Fruit fly (Drosophila melanogaster) whole organism, embryonic: ENCODE measurements around the gene Tbca.
A peak's percentile ranks its signal among the peaks of the same experiment; 100 is the strongest.

ENCODE experiments used
- Adf1 ChIP-seq: fragments of 200-800 bp; sonication (Bioruptor generic); IDR thresholded peaks from 2 replicates; pipeline ENCODE4 v1.3.6; 2022; ENCODE audit warnings: missing biosample characterization, missing genetic modification characterization
- Atf-2 ChIP-seq: fragments of 200-800 bp; sonication (Bioruptor generic); optimal IDR thresholded peaks from 2 replicates; lab custom pipeline; 2016; ENCODE audit warnings: missing biosample characterization, missing genetic modification characterization
- BtbVII ChIP-seq: fragments of 200-800 bp; sonication (Bioruptor generic); optimal IDR thresholded peaks from 3 replicates; lab custom pipeline; 2017; ENCODE audit warnings: missing biosample characterization, mild to moderate bottlenecking, missing genetic modification characterization
- CG11723 ChIP-seq: fragments of 200-800 bp; sonication (Bioruptor generic); optimal IDR thresholded peaks from 2 replicates; lab custom pipeline; 2017; ENCODE audit warnings: missing biosample characterization, mild to moderate bottlenecking, missing genetic modification characterization
- CG12219 ChIP-seq: fragments of 200-800 bp; sonication (Bioruptor generic); optimal IDR thresholded peaks from 3 replicates; lab custom pipeline; 2018; ENCODE audit warnings: missing biosample characterization, mild to moderate bottlenecking, missing genetic modification characterization
- CG12769 ChIP-seq: fragments of 200-800 bp; sonication (Bioruptor generic); optimal IDR thresholded peaks from 2 replicates; lab custom pipeline; 2019; ENCODE audit warnings: missing biosample characterization, mild to moderate bottlenecking, missing genetic modification characterization, moderate library complexity
- CG16815 ChIP-seq: fragments of 200-800 bp; sonication (Bioruptor generic); optimal IDR thresholded peaks from 3 replicates; lab custom pipeline; 2017; ENCODE audit warnings: missing biosample characterization, mild to moderate bottlenecking, missing genetic modification characterization
- CG2875 ChIP-seq: fragments of 200-800 bp; sonication (Bioruptor generic); optimal IDR thresholded peaks from 2 replicates; lab custom pipeline; 2017; ENCODE audit warnings: missing biosample characterization, mild to moderate bottlenecking, missing genetic modification characterization, missing genetic modification reagents
- CG30431 ChIP-seq: fragments of 200-800 bp; sonication (Bioruptor generic); optimal IDR thresholded peaks from 2 replicates; lab custom pipeline; 2017; ENCODE audit warnings: missing biosample characterization, missing genetic modification characterization
- CG3163 ChIP-seq: fragments of 200-800 bp; sonication (Bioruptor generic); optimal IDR thresholded peaks from 3 replicates; lab custom pipeline; 2016; ENCODE audit warnings: missing biosample characterization, missing genetic modification characterization
- CG4360 ChIP-seq: fragments of 200-800 bp; sonication (Bioruptor generic); IDR thresholded peaks from 2 replicates; pipeline ENCODE4 v1.3.6; 2022; ENCODE audit warnings: missing biosample characterization, missing genetic modification characterization
- CG4617 ChIP-seq: fragments of 200-800 bp; sonication (Bioruptor generic); optimal IDR thresholded peaks from 3 replicates; lab custom pipeline; 2016; ENCODE audit warnings: missing biosample characterization, missing genetic modification characterization, borderline replicate concordance
- CG5180 ChIP-seq: fragments of 200-800 bp; sonication (Bioruptor generic); optimal IDR thresholded peaks from 3 replicates; lab custom pipeline; 2017; ENCODE audit warnings: missing biosample characterization, missing genetic modification characterization, mild to moderate bottlenecking, moderate library complexity, missing genetic modification reagents
- CG6272 ChIP-seq: fragments of 200-800 bp; sonication (Bioruptor generic); IDR thresholded peaks from 2 replicates; pipeline ENCODE4 v1.3.6; 2022; ENCODE audit warnings: missing biosample characterization, missing genetic modification characterization
- CG7372 ChIP-seq: fragments of 200-800 bp; sonication (Bioruptor generic); IDR thresholded peaks from 2 replicates; pipeline ENCODE4 v1.3.6; 2022; ENCODE audit warnings: missing biosample characterization, missing genetic modification characterization
- CG7786 ChIP-seq: fragments of 200-800 bp; sonication (Bioruptor generic); optimal IDR thresholded peaks from 2 replicates; lab custom pipeline; 2016; ENCODE audit warnings: missing biosample characterization, missing genetic modification characterization
- CG7963 ChIP-seq: fragments of 200-800 bp; sonication (Bioruptor generic); IDR thresholded peaks from 3 replicates; pipeline ENCODE4 v1.3.6; 2022; ENCODE audit warnings: missing biosample characterization, missing genetic modification characterization; ENCODE audit not compliant: partially characterized antibody
- Eip74EF ChIP-seq, 2 experiments: fragments of 200-800 bp in 1 of 2; fragments of >200 bp in 1 of 2; sonication (Bioruptor generic) in 1 of 2; optimal IDR thresholded peaks; 2 replicates each; lab custom pipeline; 2017 to 2019; ENCODE audit warnings: missing biosample characterization in 2 of 2, missing genetic modification characterization in 2 of 2, mild to moderate bottlenecking in 1 of 2, moderate library complexity in 1 of 2
- Ets65A ChIP-seq: fragments of 200-800 bp; sonication (Bioruptor generic); peaks from one replicate; lab custom pipeline; 2016; ENCODE audit warnings: missing biosample characterization, missing genetic modification characterization
- Hand ChIP-seq: fragments of 200-800 bp; sonication (Bioruptor generic); optimal IDR thresholded peaks from 2 replicates; lab custom pipeline; 2017; ENCODE audit warnings: mild to moderate bottlenecking, missing biosample characterization, missing genetic modification reagents, missing genetic modification characterization
- Hr39 ChIP-seq: fragments of >200 bp; optimal IDR thresholded peaks from 2 replicates; lab custom pipeline; 2017
- Hr78 ChIP-seq, 2 experiments: fragments of 200-800 bp in 1 of 2; fragments of >200 bp in 1 of 2; sonication (Bioruptor generic) in 1 of 2; optimal IDR thresholded peaks; 2 replicates each; lab custom pipeline; 2017 to 2019; ENCODE audit warnings: missing biosample characterization in 2 of 2, missing genetic modification characterization in 2 of 2, mild to moderate bottlenecking in 1 of 2, moderate library complexity in 1 of 2
- Max ChIP-seq: fragments of 200-800 bp; sonication (Bioruptor generic); optimal IDR thresholded peaks from 2 replicates; lab custom pipeline; 2016; ENCODE audit warnings: missing biosample characterization, mild to moderate bottlenecking, missing genetic modification characterization
- Meics ChIP-seq: fragments of 200-800 bp; sonication (Bioruptor generic); optimal IDR thresholded peaks from 2 replicates; lab custom pipeline; 2017; ENCODE audit warnings: missing biosample characterization, mild to moderate bottlenecking, missing genetic modification characterization
- Rfx ChIP-seq: fragments of 200-800 bp; sonication (Bioruptor generic); IDR thresholded peaks from 2 replicates; pipeline ENCODE4 v1.3.6; 2022; ENCODE audit warnings: missing biosample characterization, missing genetic modification characterization
- Sox102F ChIP-seq: fragments of 200-800 bp; sonication (Bioruptor generic); optimal IDR thresholded peaks from 2 replicates; lab custom pipeline; 2018; ENCODE audit warnings: missing biosample characterization, mild to moderate bottlenecking, missing genetic modification characterization, moderate library complexity
- Xbp1 ChIP-seq: fragments of 200-800 bp; sonication (Bioruptor generic); optimal IDR thresholded peaks from 3 replicates; lab custom pipeline; 2016; ENCODE audit warnings: missing biosample characterization, mild to moderate bottlenecking, missing genetic modification characterization
- amos ChIP-seq: fragments of 200-800 bp; sonication (Bioruptor generic); IDR thresholded peaks from 2 replicates; pipeline ENCODE4 v1.3.6; 2022; ENCODE audit warnings: missing biosample characterization, missing genetic modification characterization; ENCODE audit not compliant: partially characterized antibody
- ara ChIP-seq: fragments of 200-800 bp; sonication (Bioruptor generic); IDR thresholded peaks from 2 replicates; pipeline ENCODE4 v1.3.6; 2022; ENCODE audit warnings: missing biosample characterization, missing genetic modification characterization
- bcd ChIP-seq: fragments of 200-800 bp; sonication (Bioruptor generic); optimal IDR thresholded peaks from 2 replicates; lab custom pipeline; 2017; ENCODE audit warnings: missing biosample characterization, mild to moderate bottlenecking, missing genetic modification characterization
- bigmax ChIP-seq: fragments of 200-800 bp; sonication (Bioruptor generic); optimal IDR thresholded peaks from 2 replicates; lab custom pipeline; 2018; ENCODE audit warnings: missing biosample characterization, mild to moderate bottlenecking, missing genetic modification characterization
- chinmo ChIP-seq: fragments of 200-800 bp; sonication (Bioruptor generic); IDR thresholded peaks from 4 replicates; pipeline ENCODE4 v1.3.6; 2022; ENCODE audit warnings: missing biosample characterization, missing genetic modification characterization; ENCODE audit not compliant: partially characterized antibody
- dan ChIP-seq: fragments of 200-800 bp; sonication (Bioruptor generic); IDR thresholded peaks from 2 replicates; pipeline ENCODE4 v1.3.6; 2022; ENCODE audit warnings: missing biosample characterization, missing genetic modification characterization
- dmrt99B ChIP-seq: fragments of 200-800 bp; sonication (Bioruptor generic); optimal IDR thresholded peaks from 2 replicates; lab custom pipeline; 2018; ENCODE audit warnings: missing biosample characterization, mild to moderate bottlenecking, missing genetic modification characterization, moderate library complexity
- esg ChIP-seq: fragments of 200-800 bp; sonication (Bioruptor generic); conservative IDR thresholded peaks from 2 replicates; pipeline ENCODE4 v1.3.6; 2022; ENCODE audit warnings: missing biosample characterization, missing genetic modification characterization
- fd96Cb ChIP-seq: fragments of 200-800 bp; sonication (Bioruptor generic); optimal IDR thresholded peaks from 2 replicates; lab custom pipeline; 2018; ENCODE audit warnings: missing biosample characterization, mild to moderate bottlenecking, missing genetic modification characterization, moderate library complexity
- grn ChIP-seq: fragments of 200-800 bp; sonication (Bioruptor generic); optimal IDR thresholded peaks from 3 replicates; lab custom pipeline; 2017; ENCODE audit warnings: missing biosample characterization, missing genetic modification characterization
- ind ChIP-seq: fragments of 200-800 bp; sonication (Bioruptor generic); optimal IDR thresholded peaks from 3 replicates; lab custom pipeline; 2016; ENCODE audit warnings: missing biosample characterization, missing genetic modification characterization
- nom ChIP-seq: fragments of 200-800 bp; sonication (Bioruptor generic); optimal IDR thresholded peaks from 2 replicates; lab custom pipeline; 2017; ENCODE audit warnings: missing biosample characterization, missing genetic modification characterization, mild to moderate bottlenecking, moderate library complexity, missing genetic modification reagents
- p53 ChIP-seq: fragments of 200-800 bp; sonication (Bioruptor generic); optimal IDR thresholded peaks from 2 replicates; lab custom pipeline; 2016; ENCODE audit warnings: missing biosample characterization, missing genetic modification characterization
- pnt ChIP-seq: fragments of 200-800 bp; sonication (Bioruptor generic); optimal IDR thresholded peaks from 3 replicates; lab custom pipeline; 2016; ENCODE audit warnings: missing biosample characterization, missing genetic modification characterization
- pros ChIP-seq: fragments of 200-800 bp; sonication (Bioruptor generic); optimal IDR thresholded peaks from 3 replicates; lab custom pipeline; 2019; ENCODE audit warnings: missing biosample characterization, mild to moderate bottlenecking, missing genetic modification characterization, moderate library complexity
- sd ChIP-seq: fragments of 200-800 bp; sonication (Bioruptor generic); optimal IDR thresholded peaks from 3 replicates; lab custom pipeline; 2018; ENCODE audit warnings: missing biosample characterization, mild to moderate bottlenecking, missing genetic modification characterization, moderate library complexity
- seq ChIP-seq: fragments of 200-800 bp; sonication (Bioruptor generic); IDR thresholded peaks from 2 replicates; pipeline ENCODE4 v1.3.6; 2022; ENCODE audit warnings: missing biosample characterization, missing genetic modification characterization
- sqz ChIP-seq: fragments of 200-800 bp; sonication (Bioruptor generic); optimal IDR thresholded peaks from 3 replicates; lab custom pipeline; 2018; ENCODE audit warnings: missing biosample characterization, mild to moderate bottlenecking, missing genetic modification characterization
- usp ChIP-seq: fragments of >200 bp; optimal IDR thresholded peaks from 2 replicates; lab custom pipeline; 2017; ENCODE audit warnings: missing biosample characterization, missing genetic modification characterization
- vvl ChIP-seq: fragments of 200-800 bp; sonication (Bioruptor generic); IDR thresholded peaks from 2 replicates; pipeline ENCODE4 v1.3.6; 2022; ENCODE audit warnings: missing biosample characterization, missing genetic modification characterization
- zen2 ChIP-seq: fragments of 200-800 bp; sonication (Bioruptor generic); IDR thresholded peaks from 3 replicates; pipeline ENCODE4 v1.3.6; 2022; ENCODE audit warnings: missing biosample characterization, missing genetic modification characterization; ENCODE audit not compliant: partially characterized antibody

Tbca gene

dm6 chr3R:31717299-31718167 is 25.8 kb upstream of the Tbca start (continued):
- TF ChIP-seq pnt (GFP tag; lab: Kevin White, UChicago) = peak; percentile 39
- TF ChIP-seq Max (GFP tag; lab: Kevin White, UChicago) = peak; percentile 36
- TF ChIP-seq CG16815 (GFP tag; lab: Kevin White, UChicago) = peak; percentile 26
- no peak for TF ChIP-seq sqz
- peak; percentile 58 for TF ChIP-seq fd96Cb (tag; lab: Kevin White, UChicago)
- peak; percentile 50 for TF ChIP-seq CG12219 (GFP tag; lab: Kevin White, UChicago)
- peak; percentile 73 for TF ChIP-seq Meics (GFP tag; lab: Kevin White, UChicago)
- TF ChIP-seq sd (tag; lab: Kevin White, UChicago) = peak; percentile 30
- peak; percentile 54 for TF ChIP-seq BtbVII (GFP tag; lab: Kevin White, UChicago)
- TF ChIP-seq CG5180 (GFP tag; lab: Kevin White, UChicago) = peak; percentile 23
- TF ChIP-seq nom (GFP tag; lab: Kevin White, UChicago) = peak; percentile 49
- TF ChIP-seq vvl (GFP tag; lab: Robert Waterston, UW) = peak; percentile 38
- TF ChIP-seq ara (GFP tag; lab: Robert Waterston, UW) = peak; percentile 29; the same call in 1 of the 2 replicates
- TF ChIP-seq pros = no peak
- peak; percentile 60 for TF ChIP-seq CG30431
- TF ChIP-seq Rfx = peak; percentile 64
- peak; percentile 89 for TF ChIP-seq Ets65A (GFP tag; lab: Kevin White, UChicago)
- TF ChIP-seq Hand (GFP tag; lab: Kevin White, UChicago) = peak; percentile 37
- TF ChIP-seq CG7372 (GFP tag; lab: Robert Waterston, UW) = no peak; the same call in 1 of the 2 replicates
- TF ChIP-seq dan (GFP tag; lab: Robert Waterston, UW) = no peak
- peak; percentile 79 for TF ChIP-seq Adf1 (GFP tag; lab: Robert Waterston, UW)
- no peak for TF ChIP-seq p53
- TF ChIP-seq CG2875 (GFP tag; lab: Kevin White, UChicago) = peak; percentile 36
- peak; percentile 60 for TF ChIP-seq esg (GFP tag; lab: Robert Waterston, UW)
- TF ChIP-seq ind (GFP tag; lab: Kevin White, UChicago) = peak; percentile 53
- no peak for TF ChIP-seq Hr78 (GFP tag; optimal IDR thresholded peaks at IDR 0.05; lab: Kevin White, UChicago)
- TF ChIP-seq zen2 (GFP tag; lab: Robert Waterston, UW) = no peak
- TF ChIP-seq bcd (GFP tag; lab: Kevin White, UChicago) = peak; percentile 73
- TF ChIP-seq CG3163 (GFP tag; lab: Kevin White, UChicago) = no peak
- TF ChIP-seq CG6272 (GFP tag; lab: Robert Waterston, UW) = no peak
- TF ChIP-seq chinmo (GFP tag; lab: Robert Waterston, UW) = 0 out of 4 replicates have a peak, but pooled peaks have one; percentile 40
- TF ChIP-seq seq = peak; percentile 66
- no peak for TF ChIP-seq grn
- peak; percentile 62 for TF ChIP-seq CG12769 (tag; lab: Kevin White, UChicago)
- no peak for TF ChIP-seq CG7963 (GFP tag; lab: Robert Waterston, UW)
- no peak for TF ChIP-seq bigmax
- TF ChIP-seq CG4617 (GFP tag; lab: Kevin White, UChicago) = no peak
- TF ChIP-seq Hr39 (lab: Kevin White, UChicago) = no peak
- peak in 1 of 2 experiments; percentile 38 for TF ChIP-seq Eip74EF (GFP tag; optimal IDR thresholded peaks at IDR 0.05; lab: Kevin White, UChicago)
- no peak for TF ChIP-seq CG4360 (GFP tag; lab: Robert Waterston, UW)
- no peak for TF ChIP-seq usp (GFP tag; lab: Kevin White, UChicago)
- TF ChIP-seq CG7786 (GFP tag; lab: Kevin White, UChicago) = peak; percentile 68
- TF ChIP-seq Xbp1 (GFP tag; lab: Kevin White, UChicago) = peak; percentile 59
- TF ChIP-seq CG11723 = peak; percentile 18
- TF ChIP-seq amos (GFP tag; lab: Robert Waterston, UW) = no peak
- peak; percentile 68 for TF ChIP-seq Sox102F (GFP tag; lab: Kevin White, UChicago)
- peak; percentile 67 for TF ChIP-seq Atf-2 (GFP tag; lab: Kevin White, UChicago)
- TF ChIP-seq dmrt99B (tag; lab: Kevin White, UChicago) = peak; percentile 77
